Worm (Caenorhabditis elegans) whole organism, dauer: ENCODE data around the gene Y113G7B.28.

Experiments used
- unc-62 ChIP-seq: sonication (generic microtip); optimal IDR thresholded peaks from 2 replicates; lab custom pipeline; 2017; ENCODE audit warnings: missing biosample characterization, missing genetic modification reagents, missing genetic modification characterization

Gene Y113G7B.28

ce11 chrV:20196671-20197070, 885 bp downstream of the Y113G7B.28 start, which contains the start of gene ftr-1:
Gene ftr-1 (plus strand): TSS chrV:20196971.
- TF ChIP-seq unc-62 (GFP tag; lab: Kevin White, UChicago): no peak

- TF ChIP-seq unc-62 (GFP tag; lab: Kevin White, UChicago): no peak
Measured at ce11 chrV:20198954-20199353, 3.2 kb downstream of the Y113G7B.28 start, which contains the start of gene fog-2. Gene fog-2 (plus strand): TSS chrV:20199254.

ce11 chrV:20199658-20200057, 3.9 kb downstream of the Y113G7B.28 start:
- no peak for TF ChIP-seq unc-62 (GFP tag; lab: Kevin White, UChicago)

- no peak for TF ChIP-seq unc-62 (GFP tag; lab: Kevin White, UChicago)
Measured at ce11 chrV:20201316-20201715, 5.5 kb downstream of the Y113G7B.28 start, which contains the start of gene fbxa-114. Gene fbxa-114 (plus strand): TSS chrV:20201616.

- TF ChIP-seq unc-62 (GFP tag; lab: Kevin White, UChicago): no peak
Measured at ce11 chrV:20203085-20203484, 7.3 kb downstream of the Y113G7B.28 start, which contains the start of gene fbxa-113. Gene fbxa-113 (plus strand): TSS chrV:20203385.

ce11 chrV:20206086-20206485, 10.3 kb downstream of the Y113G7B.28 start, which contains the start of the genes fbxb-59 and srbc-34:
Gene fbxb-59 (minus strand): TSS chrV:20206186.
Gene srbc-34 (plus strand): TSS chrV:20206318.
- TF ChIP-seq unc-62 (GFP tag; lab: Kevin White, UChicago): no peak

- TF ChIP-seq unc-62 (GFP tag; lab: Kevin White, UChicago): no peak
Measured at ce11 chrV:20212584-20212983, 16.8 kb downstream of the Y113G7B.28 start, which contains the start of gene Y113G7B.12. Gene Y113G7B.12 (minus strand): TSS chrV:20212684.

ce11 chrV:20213097-20213496, 17.3 kb downstream of the Y113G7B.28 start:
- TF ChIP-seq unc-62 (GFP tag; lab: Kevin White, UChicago): no peak

- no peak for TF ChIP-seq unc-62 (GFP tag; lab: Kevin White, UChicago)
Measured at ce11 chrV:20215197-20215596, 19.4 kb downstream of the Y113G7B.28 start, which contains the start of gene Y113G7B.11. Gene Y113G7B.11 (minus strand): TSS chrV:20215297.

- no peak for TF ChIP-seq unc-62 (GFP tag; lab: Kevin White, UChicago)
Measured at ce11 chrV:20220604-20221003, 24.8 kb downstream of the Y113G7B.28 start.

ce11 chrV:20223725-20224124, 27.9 kb downstream of the Y113G7B.28 start:
- TF ChIP-seq unc-62 (GFP tag; lab: Kevin White, UChicago): no peak

- no peak for TF ChIP-seq unc-62 (GFP tag; lab: Kevin White, UChicago)
Measured at ce11 chrV:20225312-20225711, 29.5 kb downstream of the Y113G7B.28 start.

ce11 chrV:20233743-20234142, 38.0 kb downstream of the Y113G7B.28 start, which contains the start of gene Y113G7B.15:
Gene Y113G7B.15 (minus strand): TSS chrV:20233843.
- no peak for TF ChIP-seq unc-62 (GFP tag; lab: Kevin White, UChicago)

ce11 chrV:20234439-20234838, 38.7 kb downstream of the Y113G7B.28 start:
- no peak for TF ChIP-seq unc-62 (GFP tag; lab: Kevin White, UChicago)

- TF ChIP-seq unc-62 (GFP tag; lab: Kevin White, UChicago): no peak
Measured at ce11 chrV:20235231-20235630, 39.4 kb downstream of the Y113G7B.28 start.

ce11 chrV:20237429-20237828, 41.6 kb downstream of the Y113G7B.28 start, which contains the start of gene sld-5:
Gene sld-5 (minus strand): TSS chrV:20237745.
- TF ChIP-seq unc-62 (GFP tag; lab: Kevin White, UChicago): no peak

- TF ChIP-seq unc-62 (GFP tag; lab: Kevin White, UChicago): no peak
Measured at ce11 chrV:20241243-20241862, 45.6 kb downstream of the Y113G7B.28 start.
